Worm (Caenorhabditis elegans) whole organism, young adult: ENCODE data around the gene taf-9.
A peak's percentile ranks its signal among the peaks of the same experiment; 100 is the strongest.

Experiments used
- B0336.3 ChIP-seq: fragments of 200-800 bp; sonication (Bioruptor generic); IDR thresholded peaks from 2 replicates; pipeline ENCODE4 v1.3.6; 2022; ENCODE audit warnings: missing genetic modification characterization, missing compliant biosample characterization
- C17E4.6 ChIP-seq: fragments of 200-800 bp; sonication (Bioruptor generic); IDR thresholded peaks from 2 replicates; pipeline ENCODE4 v1.3.6; 2022; ENCODE audit warnings: missing genetic modification reagents, missing genetic modification characterization, missing compliant biosample characterization
- F10E7.11 ChIP-seq: sonication (generic microtip); optimal IDR thresholded peaks from 2 replicates; lab custom pipeline; 2017; ENCODE audit warnings: mild to moderate bottlenecking, missing genetic modification characterization, moderate library complexity, missing compliant biosample characterization
- F37B4.10 ChIP-seq: fragments of 200-800 bp; sonication (Bioruptor generic); IDR thresholded peaks from 2 replicates; pipeline ENCODE4 v1.3.6; 2022; ENCODE audit warnings: missing genetic modification characterization, missing compliant biosample characterization
- T26A5.8 ChIP-seq: sonication (generic microtip); optimal IDR thresholded peaks from 2 replicates; lab custom pipeline; 2016; ENCODE audit warnings: missing genetic modification characterization, missing compliant biosample characterization
- Y53F4B.3 ChIP-seq: fragments of 200-800 bp; sonication (Bioruptor generic); IDR thresholded peaks from 2 replicates; pipeline ENCODE4 v1.3.6; 2022; ENCODE audit warnings: missing genetic modification reagents, missing genetic modification characterization, missing compliant biosample characterization
- ZK185.1 ChIP-seq: sonication (generic microtip); optimal IDR thresholded peaks from 2 replicates; lab custom pipeline; 2016; ENCODE audit warnings: mild to moderate bottlenecking, missing genetic modification characterization, missing compliant biosample characterization; ENCODE audit not compliant: poor library complexity, severe bottlenecking
- ama-1 ChIP-seq, 3 experiments: fragments of 150-350 bp in 1 of 3; sonication (generic microtip) in 2 of 3; optimal IDR thresholded peaks; 2 replicates each; lab custom pipeline; 2014 to 2018; ENCODE audit warnings: missing biosample characterization in 2 of 3, missing genetic modification characterization in 2 of 3, missing genetic modification reagents in 2 of 3
- attf-6 ChIP-seq: fragments of 200-800 bp; sonication (Bioruptor generic); IDR thresholded peaks from 2 replicates; pipeline ENCODE4 v1.3.6; 2022; ENCODE audit warnings: missing genetic modification reagents, missing genetic modification characterization, missing compliant biosample characterization
- ccch-3 ChIP-seq: fragments of 200-800 bp; sonication (Bioruptor generic); optimal IDR thresholded peaks from 2 replicates; lab custom pipeline; 2018; ENCODE audit warnings: mild to moderate bottlenecking, missing genetic modification characterization, missing compliant biosample characterization
- ceh-100 ChIP-seq: fragments of 200-800 bp; sonication (Bioruptor generic); IDR thresholded peaks from 2 replicates; pipeline ENCODE4 v1.3.6; 2022; ENCODE audit warnings: missing genetic modification reagents, missing genetic modification characterization, missing compliant biosample characterization
- ceh-79 ChIP-seq: sonication (generic microtip); optimal IDR thresholded peaks from 2 replicates; lab custom pipeline; 2017; ENCODE audit warnings: mild to moderate bottlenecking, missing genetic modification characterization, missing compliant biosample characterization
- chd-7 ChIP-seq: sonication (generic microtip); optimal IDR thresholded peaks from 2 replicates; lab custom pipeline; 2016; ENCODE audit warnings: mild to moderate bottlenecking, missing genetic modification characterization, moderate library complexity, missing compliant biosample characterization
- dox-1 ChIP-seq: fragments of 200-800 bp; sonication (Bioruptor generic); IDR thresholded peaks from 2 replicates; pipeline ENCODE4 v1.3.6; 2022; ENCODE audit warnings: missing genetic modification reagents, missing genetic modification characterization, missing compliant biosample characterization
- dpl-1 ChIP-seq: fragments of 150-350 bp; optimal IDR thresholded peaks from 2 replicates; lab custom pipeline; 2014; ENCODE audit warnings: missing biosample characterization, missing genetic modification reagents, missing genetic modification characterization
- egrh-3 ChIP-seq: fragments of 200-800 bp; sonication (Bioruptor generic); IDR thresholded peaks from 2 replicates; pipeline ENCODE4 v1.3.6; 2022; ENCODE audit warnings: missing genetic modification reagents, missing genetic modification characterization, missing compliant biosample characterization
- fkh-3 ChIP-seq: sonication (generic microtip); optimal IDR thresholded peaks from 2 replicates; lab custom pipeline; 2016; ENCODE audit warnings: mild to moderate bottlenecking, missing genetic modification characterization, missing compliant biosample characterization
- hrde-1 ChIP-seq: sonication (generic microtip); optimal IDR thresholded peaks from 2 replicates; lab custom pipeline; 2016; ENCODE audit warnings: missing genetic modification characterization, mild to moderate bottlenecking, missing compliant biosample characterization, moderate library complexity, missing genotype, missing genetic modification reagents, borderline replicate concordance
- lin-26 ChIP-seq: fragments of 200-800 bp; sonication (Bioruptor generic); IDR thresholded peaks from 2 replicates; pipeline ENCODE4 v1.3.6; 2022; ENCODE audit warnings: missing genetic modification reagents, missing genetic modification characterization, missing compliant biosample characterization
- lin-54 ChIP-seq: fragments of 200-800 bp; sonication (Bioruptor generic); optimal IDR thresholded peaks from 2 replicates; lab custom pipeline; 2018; ENCODE audit warnings: mild to moderate bottlenecking, missing genetic modification characterization, missing compliant biosample characterization
- lsy-27 ChIP-seq: sonication (generic microtip); optimal IDR thresholded peaks from 2 replicates; lab custom pipeline; 2017; ENCODE audit warnings: missing genetic modification characterization, mild to moderate bottlenecking, missing compliant biosample characterization, antibody characterized with exemption, missing genotype, borderline replicate concordance; ENCODE audit not compliant: insufficient read depth
- nfya-2 ChIP-seq: fragments of 200-800 bp; sonication (Bioruptor generic); IDR thresholded peaks from 2 replicates; pipeline ENCODE4 v1.3.6; 2022; ENCODE audit warnings: missing genetic modification reagents, missing genetic modification characterization, missing compliant biosample characterization
- nfyb-1 ChIP-seq: fragments of 200-800 bp; sonication (Bioruptor generic); IDR thresholded peaks from 2 replicates; pipeline ENCODE4 v1.3.6; 2022; ENCODE audit warnings: missing genetic modification reagents, missing genetic modification characterization, missing compliant biosample characterization
- nhr-179 ChIP-seq: sonication (generic microtip); optimal IDR thresholded peaks from 2 replicates; lab custom pipeline; 2016; ENCODE audit warnings: mild to moderate bottlenecking, missing genetic modification characterization, missing compliant biosample characterization
- nhr-27 ChIP-seq: fragments of 200-800 bp; sonication (Bioruptor generic); optimal IDR thresholded peaks from 2 replicates; lab custom pipeline; 2018; ENCODE audit warnings: mild to moderate bottlenecking, missing genetic modification characterization, moderate library complexity, missing compliant biosample characterization
- nhr-90 ChIP-seq: sonication (generic microtip); optimal IDR thresholded peaks from 2 replicates; lab custom pipeline; 2016; ENCODE audit warnings: missing genotype, mild to moderate bottlenecking, missing genetic modification characterization, missing compliant biosample characterization
- pbrm-1 ChIP-seq: fragments of 200-800 bp; sonication (Bioruptor generic); IDR thresholded peaks from 2 replicates; pipeline ENCODE4 v1.3.6; 2022; ENCODE audit warnings: missing genetic modification reagents, missing genetic modification characterization, missing compliant biosample characterization
- sea-2 ChIP-seq: fragments of 200-800 bp; sonication (Bioruptor generic); IDR thresholded peaks from 2 replicates; pipeline ENCODE4 v1.3.6; 2022; ENCODE audit warnings: missing genetic modification characterization, missing compliant biosample characterization
- snpc-1.3 ChIP-seq: sonication (generic microtip); optimal IDR thresholded peaks from 2 replicates; lab custom pipeline; 2017; ENCODE audit warnings: missing genetic modification characterization, mild to moderate bottlenecking, missing compliant biosample characterization, antibody characterized with exemption, moderate library complexity, missing genotype, missing genetic modification reagents; ENCODE audit not compliant: insufficient read depth
- snpc-4 ChIP-seq, 5 experiments: fragments of 150-350 bp in 1 of 5; sonication (generic microtip) in 4 of 5; optimal IDR thresholded peaks; 2 replicates each; lab custom pipeline; 2014 to 2018; ENCODE audit warnings: missing genetic modification characterization in 5 of 5, missing biosample characterization in 3 of 5, antibody characterized with exemption in 2 of 5, mild to moderate bottlenecking in 2 of 5, missing compliant biosample characterization in 2 of 5, missing genotype in 2 of 5, moderate library complexity in 2 of 5, missing genetic modification reagents in 1 of 5
- unc-130 ChIP-seq: sonication (generic microtip); optimal IDR thresholded peaks from 2 replicates; lab custom pipeline; 2016; ENCODE audit warnings: missing genetic modification reagents, missing genetic modification characterization, missing compliant biosample characterization
- xnd-1 ChIP-seq: sonication (generic microtip); optimal IDR thresholded peaks from 2 replicates; lab custom pipeline; 2016; ENCODE audit warnings: missing genotype, missing genetic modification reagents, missing genetic modification characterization, missing compliant biosample characterization
- zfh-2 ChIP-seq: fragments of 200-800 bp; sonication (Bioruptor generic); conservative IDR thresholded peaks from 2 replicates; pipeline ENCODE4 v1.3.6; 2022; ENCODE audit warnings: missing genetic modification reagents, missing genetic modification characterization, missing compliant biosample characterization
- ztf-18 ChIP-seq: sonication (generic microtip); optimal IDR thresholded peaks from 2 replicates; lab custom pipeline; 2016; ENCODE audit warnings: missing genotype, mild to moderate bottlenecking, missing genetic modification characterization, missing compliant biosample characterization

Gene taf-9

ce11 chrIII:13645885-13646488, 21.9 kb downstream of the taf-9 start (continued):
- no peak for TF ChIP-seq snpc-1.3 (tag; lab: Kevin White, UChicago)

- TF ChIP-seq chd-7 (tag; lab: Kevin White, UChicago), result no peak
- TF ChIP-seq zfh-2 (GFP tag; lab: Robert Waterston, UW), result peak; percentile 65
Measured at ce11 chrIII:13648540-13648939, 24.5 kb downstream of the taf-9 start.

- peak; percentile 77 for TF ChIP-seq egrh-3 (GFP tag; lab: Robert Waterston, UW)
- TF ChIP-seq T26A5.8 (tag; lab: Kevin White, UChicago), result no peak
- TF ChIP-seq zfh-2 (GFP tag; lab: Robert Waterston, UW), result peak; percentile 85
- 0 out of 2 replicates have a peak, but pooled peaks have one; percentile 41 for TF ChIP-seq lin-26 (GFP tag; lab: Robert Waterston, UW)
- TF ChIP-seq snpc-4 (GFP tag; optimal IDR thresholded peaks at IDR 0.05; lab: Kevin White, UChicago), result no peak
- TF ChIP-seq snpc-4 (tag; optimal IDR thresholded peaks at IDR 0.05; lab: Kevin White, UChicago), result no peak
- peak; percentile 5; the same call in 1 of the 2 replicates for TF ChIP-seq dox-1 (GFP tag; lab: Robert Waterston, UW)
- no peak for TF ChIP-seq dpl-1 (GFP tag; lab: Kevin White, UChicago)
Measured at ce11 chrIII:13651414-13651813, 27.3 kb downstream of the taf-9 start.

- no peak for TF ChIP-seq attf-6 (GFP tag; lab: Robert Waterston, UW)
- no peak for TF ChIP-seq lsy-27 (tag; lab: Kevin White, UChicago)
- no peak for TF ChIP-seq ZK185.1 (tag; lab: Kevin White, UChicago)
- TF ChIP-seq nhr-179 (tag; lab: Kevin White, UChicago), result no peak
- no peak for TF ChIP-seq unc-130
- TF ChIP-seq xnd-1, result no peak
- TF ChIP-seq ceh-79 (tag; lab: Kevin White, UChicago), result no peak
- no peak for TF ChIP-seq nhr-90
- no peak for TF ChIP-seq ztf-18 (tag; lab: Kevin White, UChicago)
- TF ChIP-seq hrde-1, result no peak
- no peak for TF ChIP-seq nhr-27 (tag; lab: Kevin White, UChicago)
- no peak for TF ChIP-seq sea-2 (GFP tag; lab: Robert Waterston, UW)
- TF ChIP-seq nfyb-1, result no peak
- no peak for TF ChIP-seq ama-1 (optimal IDR thresholded peaks at IDR 0.05; lab: Kevin White, UChicago)
- no peak for TF ChIP-seq ama-1 (GFP tag; optimal IDR thresholded peaks at IDR 0.05; lab: Kevin White, UChicago)
- TF ChIP-seq ceh-100 (GFP tag; lab: Robert Waterston, UW), result no peak
- TF ChIP-seq F37B4.10, result no peak
- no peak for TF ChIP-seq lin-54 (GFP tag; lab: Kevin White, UChicago)
- no peak for TF ChIP-seq nfya-2
- TF ChIP-seq lin-26 (GFP tag; lab: Robert Waterston, UW), result no peak
- TF ChIP-seq Y53F4B.3 (GFP tag; lab: Robert Waterston, UW), result no peak
Measured at ce11 chrIII:13652010-13652409, 27.9 kb downstream of the taf-9 start.

- TF ChIP-seq dox-1 (GFP tag; lab: Robert Waterston, UW), result 0 out of 2 replicates have a peak, but pooled peaks have one; percentile 6
- TF ChIP-seq pbrm-1 (GFP tag; lab: Robert Waterston, UW), result no peak
- TF ChIP-seq ccch-3 (GFP tag; lab: Kevin White, UChicago), result no peak
- TF ChIP-seq egrh-3 (GFP tag; lab: Robert Waterston, UW), result peak; percentile 5; the same call in 1 of the 2 replicates
- TF ChIP-seq F10E7.11, result no peak
- no peak for TF ChIP-seq ztf-18 (tag; lab: Kevin White, UChicago)
- TF ChIP-seq C17E4.6 (GFP tag; lab: Robert Waterston, UW), result no peak
- TF ChIP-seq zfh-2 (GFP tag; lab: Robert Waterston, UW), result peak; percentile 51
- TF ChIP-seq fkh-3 (tag; lab: Kevin White, UChicago), result no peak
- no peak for TF ChIP-seq B0336.3 (GFP tag; lab: Robert Waterston, UW)
- no peak for TF ChIP-seq lin-54 (GFP tag; lab: Kevin White, UChicago)
- TF ChIP-seq, all 124 proteins: peak for 3
Measured at ce11 chrIII:13652708-13653107, 28.6 kb downstream of the taf-9 start.
